Worm (Caenorhabditis elegans) whole organism, L2 larva: ENCODE data around the gene trm-1.

Experiments used
- C34F6.9 ChIP-seq: fragments of 150-350 bp; optimal IDR thresholded peaks from 2 replicates; lab custom pipeline; 2014; ENCODE audit warnings: missing biosample characterization, missing genetic modification characterization
- F13H6.1 ChIP-seq: sonication (generic microtip); optimal IDR thresholded peaks from 2 replicates; lab custom pipeline; 2016; ENCODE audit warnings: missing genetic modification characterization, missing compliant biosample characterization
- R02D3.7 ChIP-seq: fragments of 150-350 bp; optimal IDR thresholded peaks from 2 replicates; lab custom pipeline; 2014; ENCODE audit warnings: missing biosample characterization, missing genetic modification characterization
- Y55F3AM.14 ChIP-seq: fragments of 200-800 bp; sonication (Bioruptor generic); optimal IDR thresholded peaks from 2 replicates; lab custom pipeline; 2018; ENCODE audit warnings: mild to moderate bottlenecking, missing genetic modification characterization, missing compliant biosample characterization
- ZK546.5 ChIP-seq: sonication (generic microtip); optimal IDR thresholded peaks from 2 replicates; lab custom pipeline; 2017; ENCODE audit warnings: missing biosample characterization, missing genetic modification characterization
- alr-1 ChIP-seq: fragments of 150-350 bp; optimal IDR thresholded peaks from 2 replicates; lab custom pipeline; 2014; ENCODE audit warnings: missing biosample characterization, missing genetic modification characterization
- aly-2 ChIP-seq: fragments of 150-350 bp; optimal IDR thresholded peaks from 2 replicates; lab custom pipeline; 2014; ENCODE audit warnings: missing biosample characterization, missing genetic modification characterization
- ama-1 ChIP-seq: fragments of 150-350 bp; optimal IDR thresholded peaks from 2 replicates; lab custom pipeline; 2018; ENCODE audit warnings: inconsistent platforms
- blmp-1 ChIP-seq: sonication (generic microtip); optimal IDR thresholded peaks from 2 replicates; lab custom pipeline; 2017; ENCODE audit warnings: missing genetic modification characterization, mild to moderate bottlenecking, missing compliant biosample characterization, antibody characterized with exemption, moderate library complexity; ENCODE audit not compliant: insufficient read depth
- ceh-16 ChIP-seq: fragments of 150-350 bp; optimal IDR thresholded peaks from 2 replicates; lab custom pipeline; 2014; ENCODE audit warnings: missing biosample characterization, missing genetic modification characterization
- ceh-82 ChIP-seq: fragments of 150-350 bp; optimal IDR thresholded peaks from 2 replicates; lab custom pipeline; 2014; ENCODE audit warnings: missing biosample characterization, missing genetic modification characterization
- crh-2 ChIP-seq: sonication (generic microtip); optimal IDR thresholded peaks from 2 replicates; lab custom pipeline; 2017; ENCODE audit warnings: missing biosample characterization, missing genetic modification characterization
- dmd-4 ChIP-seq: sonication (generic microtip); optimal IDR thresholded peaks from 2 replicates; lab custom pipeline; 2017; ENCODE audit warnings: missing biosample characterization, missing genetic modification characterization
- egl-27 ChIP-seq: sonication (generic microtip); optimal IDR thresholded peaks from 3 replicates; lab custom pipeline; 2017; ENCODE audit warnings: missing biosample characterization, missing genetic modification reagents, missing genetic modification characterization
- elt-1 ChIP-seq: fragments of 150-350 bp; optimal IDR thresholded peaks from 2 replicates; lab custom pipeline; 2014; ENCODE audit warnings: missing biosample characterization, missing genetic modification characterization
- elt-3 ChIP-seq: sonication (generic microtip); optimal IDR thresholded peaks from 2 replicates; lab custom pipeline; 2017; ENCODE audit warnings: missing biosample characterization, missing genetic modification characterization
- fos-1 ChIP-seq: fragments of 150-350 bp; optimal IDR thresholded peaks from 2 replicates; lab custom pipeline; 2014; ENCODE audit warnings: missing biosample characterization, missing genetic modification characterization
- gmeb-1 ChIP-seq: fragments of 150-350 bp; optimal IDR thresholded peaks from 2 replicates; lab custom pipeline; 2014; ENCODE audit warnings: missing biosample characterization, missing genetic modification characterization
- lin-11 ChIP-seq: fragments of 150-350 bp; sonication (generic microtip); optimal IDR thresholded peaks from 2 replicates; lab custom pipeline; 2014; ENCODE audit warnings: missing biosample characterization, missing genetic modification characterization, inconsistent platforms, mixed read lengths
- lin-13 ChIP-seq: fragments of 150-350 bp; optimal IDR thresholded peaks from 2 replicates; lab custom pipeline; 2014; ENCODE audit warnings: missing biosample characterization, missing genetic modification reagents, missing genetic modification characterization
- lin-39 ChIP-seq: fragments of 150-350 bp; optimal IDR thresholded peaks from 2 replicates; lab custom pipeline; 2014; ENCODE audit warnings: missing biosample characterization, missing genetic modification reagents, missing genetic modification characterization
- lsy-2 ChIP-seq, 2 experiments: fragments of 150-350 bp in 1 of 2; sonication (generic microtip) in 1 of 2; optimal IDR thresholded peaks; 2 replicates each; lab custom pipeline; 2014 to 2017; ENCODE audit warnings: missing biosample characterization in 2 of 2, missing genetic modification characterization in 2 of 2
- mab-5 ChIP-seq: fragments of 150-350 bp; optimal IDR thresholded peaks from 2 replicates; lab custom pipeline; 2014; ENCODE audit warnings: missing biosample characterization, missing genetic modification characterization
- mbf-1 ChIP-seq: sonication (generic microtip); optimal IDR thresholded peaks from 2 replicates; lab custom pipeline; 2017; ENCODE audit warnings: missing biosample characterization, missing genetic modification characterization
- mdl-1 ChIP-seq, 2 experiments: fragments of 150-350 bp in 1 of 2; sonication (generic microtip) in 1 of 2; optimal IDR thresholded peaks; 2 replicates each; lab custom pipeline; 2017; ENCODE audit warnings: missing biosample characterization in 2 of 2, missing genetic modification characterization in 2 of 2
- nhr-10 ChIP-seq: sonication (generic microtip); optimal IDR thresholded peaks from 2 replicates; lab custom pipeline; 2017; ENCODE audit warnings: missing biosample characterization, missing genetic modification characterization
- nhr-11 ChIP-seq: fragments of 150-350 bp; optimal IDR thresholded peaks from 2 replicates; lab custom pipeline; 2014; ENCODE audit warnings: missing biosample characterization, missing genetic modification characterization
- nhr-12 ChIP-seq: fragments of 150-350 bp; optimal IDR thresholded peaks from 2 replicates; lab custom pipeline; 2014; ENCODE audit warnings: missing biosample characterization, missing genetic modification characterization
- nhr-129 ChIP-seq: fragments of 150-350 bp; optimal IDR thresholded peaks from 2 replicates; lab custom pipeline; 2014; ENCODE audit warnings: missing biosample characterization, missing genetic modification characterization
- nhr-21 ChIP-seq: fragments of 150-350 bp; optimal IDR thresholded peaks from 2 replicates; lab custom pipeline; 2014; ENCODE audit warnings: missing biosample characterization, missing genetic modification characterization
- nhr-23 ChIP-seq: fragments of 150-350 bp; optimal IDR thresholded peaks from 2 replicates; lab custom pipeline; 2014; ENCODE audit warnings: missing biosample characterization, missing genetic modification reagents, missing genetic modification characterization
- nhr-237 ChIP-seq: fragments of 150-350 bp; optimal IDR thresholded peaks from 2 replicates; lab custom pipeline; 2014; ENCODE audit warnings: missing biosample characterization, missing genetic modification characterization
- nhr-25 ChIP-seq: fragments of 150-350 bp; sonication (generic microtip); optimal IDR thresholded peaks from 3 replicates; lab custom pipeline; 2014; ENCODE audit warnings: missing biosample characterization, missing genetic modification characterization
- nhr-6 ChIP-seq: fragments of 150-350 bp; optimal IDR thresholded peaks from 2 replicates; lab custom pipeline; 2014; ENCODE audit warnings: missing biosample characterization, missing genetic modification characterization
- nhr-77 ChIP-seq: fragments of 150-350 bp; optimal IDR thresholded peaks from 2 replicates; lab custom pipeline; 2014; ENCODE audit warnings: missing biosample characterization, missing genetic modification characterization
- peb-1 ChIP-seq: fragments of 150-350 bp; optimal IDR thresholded peaks from 2 replicates; lab custom pipeline; 2014; ENCODE audit warnings: missing biosample characterization, missing genetic modification characterization
- sem-4 ChIP-seq: fragments of 150-350 bp; optimal IDR thresholded peaks from 2 replicates; lab custom pipeline; 2014; ENCODE audit warnings: missing biosample characterization, missing genetic modification reagents, missing genetic modification characterization
- skn-1 ChIP-seq: sonication (generic microtip); optimal IDR thresholded peaks from 2 replicates; lab custom pipeline; 2017; ENCODE audit warnings: missing biosample characterization, missing genetic modification characterization
- sma-3 ChIP-seq: sonication (generic microtip); optimal IDR thresholded peaks from 2 replicates; lab custom pipeline; 2016; ENCODE audit warnings: missing genetic modification reagents, missing genetic modification characterization, missing compliant biosample characterization
- sma-9 ChIP-seq, 2 experiments: fragments of 150-350 bp in 1 of 2; sonication (generic microtip) in 1 of 2; optimal IDR thresholded peaks; 2 replicates each; lab custom pipeline; 2014 to 2016; ENCODE audit warnings: missing genetic modification characterization in 2 of 2, mild to moderate bottlenecking in 1 of 2, missing biosample characterization in 1 of 2, missing compliant biosample characterization in 1 of 2, missing genetic modification reagents in 1 of 2, moderate library complexity in 1 of 2
- snpc-4 ChIP-seq: fragments of 150-350 bp; optimal IDR thresholded peaks from 2 replicates; lab custom pipeline; 2014; ENCODE audit warnings: missing biosample characterization, missing genetic modification characterization
- unc-39 ChIP-seq: fragments of 150-350 bp; optimal IDR thresholded peaks from 2 replicates; lab custom pipeline; 2014; ENCODE audit warnings: missing biosample characterization, missing genetic modification characterization
- unc-55 ChIP-seq: fragments of 150-350 bp; sonication (generic microtip); optimal IDR thresholded peaks from 3 replicates; lab custom pipeline; 2014; ENCODE audit warnings: missing biosample characterization, missing genetic modification reagents, missing genetic modification characterization
- unc-62 ChIP-seq: fragments of 150-350 bp; optimal IDR thresholded peaks from 2 replicates; lab custom pipeline; 2014; ENCODE audit warnings: missing biosample characterization, missing genetic modification reagents, missing genetic modification characterization
- zag-1 ChIP-seq: fragments of 150-350 bp; optimal IDR thresholded peaks from 2 replicates; lab custom pipeline; 2014; ENCODE audit warnings: missing biosample characterization, missing genetic modification characterization
- ztf-1 ChIP-seq: fragments of 200-800 bp; sonication (Bioruptor generic); conservative IDR thresholded peaks from 2 replicates; pipeline ENCODE4 v1.3.6; 2022; ENCODE audit warnings: missing genetic modification characterization, missing compliant biosample characterization
- ztf-11 ChIP-seq: sonication (generic microtip); optimal IDR thresholded peaks from 2 replicates; lab custom pipeline; 2017; ENCODE audit warnings: missing biosample characterization, missing genetic modification characterization
- ztf-4 ChIP-seq: fragments of 150-350 bp; optimal IDR thresholded peaks from 2 replicates; lab custom pipeline; 2014; ENCODE audit warnings: missing biosample characterization, missing genetic modification characterization

Gene trm-1

DNA sequence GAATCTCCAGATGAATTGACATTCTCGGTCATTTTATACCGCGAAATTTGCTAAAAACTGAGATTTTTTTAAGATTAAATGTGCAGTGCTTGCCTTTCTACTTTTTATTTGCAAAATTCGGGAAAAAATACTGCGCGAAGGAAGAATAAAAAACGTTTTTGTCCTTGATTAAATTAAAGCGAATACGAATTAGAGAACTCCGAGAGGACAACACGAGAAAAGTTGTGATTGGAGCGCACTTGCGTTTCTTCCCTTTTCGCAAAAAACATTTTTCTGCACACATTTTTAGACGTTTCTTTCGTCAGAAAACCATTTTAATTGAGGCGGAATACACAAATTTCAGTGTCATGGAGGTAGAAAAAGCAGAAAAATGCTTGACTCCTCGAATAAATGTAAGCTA lies at the start of gene trm-1, which contains the start of gene ints-2:
Gene trm-1 (minus strand): TSS at position 175 of the 400 bp plus-strand sequence.
Gene ints-2 (plus strand): TSS at position 249 of the 400 bp plus-strand sequence.
- TF ChIP-seq Y55F3AM.14 (GFP tag; lab: Kevin White, UChicago) (no peak), F13H6.1 (tag; lab: Kevin White, UChicago) (peak; percentile 45), nhr-21 (tag; lab: Kevin White, UChicago) (no peak), nhr-23 (tag; lab: Kevin White, UChicago) (no peak), nhr-12 (tag; lab: Kevin White, UChicago) (no peak), mdl-1 (tag; optimal IDR thresholded peaks at IDR 0.05; lab: Kevin White, UChicago) (no peak), ZK546.5 (tag; lab: Kevin White, UChicago) (no peak), C34F6.9 (tag; lab: Kevin White, UChicago) (peak; percentile 86), ceh-16 (no peak), nhr-237 (tag; lab: Kevin White, UChicago) (no peak), fos-1 (tag; lab: Kevin White, UChicago) (peak; percentile 30), ztf-4 (no peak), sma-3 (GFP tag; lab: Kevin White, UChicago) (peak; percentile 51), unc-62 (no peak), blmp-1 (no peak), elt-1 (tag; lab: Kevin White, UChicago) (no peak), R02D3.7 (tag; lab: Kevin White, UChicago) (no peak), egl-27 (tag; lab: Kevin White, UChicago) (peak; percentile 65), aly-2 (tag; lab: Kevin White, UChicago) (no peak), snpc-4 (tag; lab: Kevin White, UChicago) (no peak), lin-13 (GFP tag; lab: Kevin White, UChicago) (peak; percentile 56), nhr-10 (tag; lab: Kevin White, UChicago) (peak; percentile 13), alr-1 (tag; lab: Kevin White, UChicago) (no peak), gmeb-1 (tag; lab: Kevin White, UChicago) (peak; percentile 73), skn-1 (tag; lab: Kevin White, UChicago) (no peak), sem-4 (peak; percentile 22), mab-5 (tag; lab: Kevin White, UChicago) (no peak), ama-1 (lab: Kevin White, UChicago) (peak; percentile 25), peb-1 (tag; lab: Kevin White, UChicago) (no peak), unc-39 (tag; lab: Kevin White, UChicago) (no peak), lin-11 (tag; lab: Kevin White, UChicago) (no peak), nhr-129 (tag; lab: Kevin White, UChicago) (peak; percentile 60), elt-3 (tag; lab: Kevin White, UChicago) (no peak), nhr-11 (tag; lab: Kevin White, UChicago) (no peak), ztf-1 (GFP tag; lab: Robert Waterston, UW) (no peak), ceh-82 (no peak), ztf-11 (tag; lab: Kevin White, UChicago) (no peak), sma-9 (GFP tag; optimal IDR thresholded peaks at IDR 0.05; lab: Kevin White, UChicago) (peak; percentile 63), sma-9 (tag; optimal IDR thresholded peaks at IDR 0.05; lab: Kevin White, UChicago) (no peak), unc-55 (GFP tag; lab: Kevin White, UChicago) (peak; percentile 82), zag-1 (peak; percentile 42), crh-2 (tag; lab: Kevin White, UChicago) (peak; percentile 64), nhr-25 (tag; lab: Kevin White, UChicago) (peak; percentile 68), lin-39 (tag; lab: Kevin White, UChicago) (no peak), lsy-2 (tag; optimal IDR thresholded peaks at IDR 0.05; lab: Kevin White, UChicago) (peak; percentile 60 to 80), nhr-6 (tag; lab: Kevin White, UChicago) (no peak), nhr-77 (tag; lab: Kevin White, UChicago) (no peak), dmd-4 (tag; lab: Kevin White, UChicago) (no peak), mbf-1 (no peak)
- TF ChIP-seq, all 48 proteins: peak for 17
